Worm (Caenorhabditis elegans) whole organism, young adult: Measurements from ENCODE around the gene W03B1.3.

Source experiments
- T07F8.4 ChIP-seq: sonication (generic microtip); optimal IDR thresholded peaks from 2 replicates; lab custom pipeline; 2016; ENCODE audit warnings: mild to moderate bottlenecking, missing genetic modification characterization, moderate library complexity, missing compliant biosample characterization
- Y53G8AR.9 ChIP-seq: fragments of 200-800 bp; sonication (Bioruptor generic); conservative IDR thresholded peaks from 2 replicates; pipeline ENCODE4 v1.3.6; 2022; ENCODE audit warnings: missing genetic modification reagents, missing genetic modification characterization, missing compliant biosample characterization
- ZK185.1 ChIP-seq: sonication (generic microtip); optimal IDR thresholded peaks from 2 replicates; lab custom pipeline; 2016; ENCODE audit warnings: mild to moderate bottlenecking, missing genetic modification characterization, missing compliant biosample characterization; ENCODE audit not compliant: poor library complexity, severe bottlenecking
- ama-1 ChIP-seq, 3 experiments: fragments of 150-350 bp in 1 of 3; sonication (generic microtip) in 2 of 3; optimal IDR thresholded peaks; 2 replicates each; lab custom pipeline; 2014 to 2018; ENCODE audit warnings: missing biosample characterization in 2 of 3, missing genetic modification characterization in 2 of 3, missing genetic modification reagents in 2 of 3
- ceh-27 ChIP-seq: fragments of 200-800 bp; sonication (Bioruptor generic); optimal IDR thresholded peaks from 2 replicates; lab custom pipeline; 2018; ENCODE audit warnings: mild to moderate bottlenecking, missing genetic modification characterization, moderate library complexity, missing compliant biosample characterization
- ets-4 ChIP-seq: fragments of 200-800 bp; sonication (Bioruptor generic); optimal IDR thresholded peaks from 2 replicates; lab custom pipeline; 2018; ENCODE audit warnings: mild to moderate bottlenecking, missing genetic modification characterization, missing compliant biosample characterization
- mes-4 ChIP-seq: sonication (generic microtip); optimal IDR thresholded peaks from 2 replicates; lab custom pipeline; 2016; ENCODE audit warnings: missing genotype, missing genetic modification characterization, missing compliant biosample characterization
- nfya-2 ChIP-seq: fragments of 200-800 bp; sonication (Bioruptor generic); IDR thresholded peaks from 2 replicates; pipeline ENCODE4 v1.3.6; 2022; ENCODE audit warnings: missing genetic modification reagents, missing genetic modification characterization, missing compliant biosample characterization
- pha-4 ChIP-seq: fragments of 150-350 bp; sonication (generic microtip); optimal IDR thresholded peaks from 2 replicates; lab custom pipeline; 2014; ENCODE audit warnings: missing biosample characterization, missing genetic modification reagents, missing genetic modification characterization
- unc-62 ChIP-seq: fragments of 150-350 bp; optimal IDR thresholded peaks from 2 replicates; lab custom pipeline; 2014; ENCODE audit warnings: missing biosample characterization, missing genetic modification reagents, missing genetic modification characterization
- ztf-6 ChIP-seq: fragments of 200-800 bp; sonication (Bioruptor generic); IDR thresholded peaks from 2 replicates; pipeline ENCODE4 v1.3.6; 2022; ENCODE audit warnings: missing genetic modification reagents, missing genetic modification characterization, missing compliant biosample characterization

- TF ChIP-seq ZK185.1 (tag; lab: Kevin White, UChicago) (no peak), ama-1 (optimal IDR thresholded peaks at IDR 0.05; lab: Kevin White, UChicago) (no peak), ama-1 (GFP tag; optimal IDR thresholded peaks at IDR 0.05; lab: Kevin White, UChicago) (no peak), nfya-2 (GFP tag; lab: Robert Waterston, UW) (no peak), Y53G8AR.9 (no peak), ztf-6 (GFP tag; lab: Robert Waterston, UW) (no peak), unc-62 (GFP tag; lab: Kevin White, UChicago) (no peak), ceh-27 (GFP tag; lab: Kevin White, UChicago) (no peak), T07F8.4 (tag; lab: Kevin White, UChicago) (no peak), mes-4 (tag; lab: Kevin White, UChicago) (no peak), pha-4 (tag; lab: Kevin White, UChicago) (no peak), ets-4 (no peak)
Measured at ce11 chrIV:4307227-4307946, 28.7 kb downstream of the W03B1.3 start, which contains the start of gene set-9.
